Fruit fly (Drosophila melanogaster): ENCODE results near the gene CG7099.

CG7099 gene

dm6 chr2L:13368940-13369339 is 18.4 kb upstream of the CG7099 start, which contains the start of gene CG31855 (continued):
- peak; percentile 3 for TF ChIP-seq emc (GFP tag; optimal IDR thresholded peaks at IDR 0.05)
- peak; percentile 68 for TF ChIP-seq CG8944 (GFP tag; optimal IDR thresholded peaks at IDR 0.05)
- peak; percentile 76 for TF ChIP-seq CG10959 (GFP tag; IDR thresholded peaks at IDR 0.05)
- TF ChIP-seq bigmax (GFP tag; optimal IDR thresholded peaks at IDR 0.05), result no peak
- TF ChIP-seq eve (GFP tag; optimal IDR thresholded peaks at IDR 0.05), result no peak
- TF ChIP-seq tup (GFP tag; optimal IDR thresholded peaks at IDR 0.05), result peak; percentile 67
- TF ChIP-seq ci (GFP tag; IDR thresholded peaks at IDR 0.05), result peak; percentile 84
- TF ChIP-seq CG7928 (GFP tag; optimal IDR thresholded peaks at IDR 0.05), result peak; percentile 44
- TF ChIP-seq Atf6 (GFP tag; IDR thresholded peaks at IDR 0.05), result peak; percentile 89
- TF ChIP-seq CG15011 (GFP tag; optimal IDR thresholded peaks at IDR 0.05), result peak; percentile 46
- peak; percentile 79 for TF ChIP-seq CG7556 (GFP tag; optimal IDR thresholded peaks at IDR 0.05)
- TF ChIP-seq bbx (GFP tag; IDR thresholded peaks at IDR 0.05; ENCODE audit: partially characterized antibody), result no peak
- TF ChIP-seq sob (GFP tag; IDR thresholded peaks at IDR 0.05), result peak; percentile 95
- TF ChIP-seq Mes4 (GFP tag; optimal IDR thresholded peaks at IDR 0.05), result peak; percentile 49
- TF ChIP-seq CG18599 (GFP tag; optimal IDR thresholded peaks at IDR 0.05), result peak; percentile 86
- TF ChIP-seq CG6689 (GFP tag; IDR thresholded peaks at IDR 0.05), result peak; percentile 63
- TF ChIP-seq CG13296 (GFP tag; optimal IDR thresholded peaks at IDR 0.05), result peak; percentile 89
- peak; percentile 71 for TF ChIP-seq Blimp-1 (GFP tag; optimal IDR thresholded peaks at IDR 0.05)
- TF ChIP-seq D19B (GFP tag; optimal IDR thresholded peaks at IDR 0.05), result peak; percentile 54
- TF ChIP-seq z (GFP tag; IDR thresholded peaks at IDR 0.05), result no peak
- peak; percentile 86 for TF ChIP-seq ems (GFP tag; optimal IDR thresholded peaks at IDR 0.05)
- peak; percentile 66 for TF ChIP-seq CG10147 (GFP tag; optimal IDR thresholded peaks at IDR 0.05)
- peak; percentile 80 for TF ChIP-seq ranshi (GFP tag; IDR thresholded peaks at IDR 0.05)
- TF ChIP-seq CG30020 (tag; optimal IDR thresholded peaks at IDR 0.05), result peak; percentile 44
- TF ChIP-seq exex (tag; optimal IDR thresholded peaks at IDR 0.05), result no peak
- peak; percentile 82 for TF ChIP-seq CG12942 (GFP tag; optimal IDR thresholded peaks at IDR 0.05)
- peak; percentile 23 for TF ChIP-seq en (GFP tag; optimal IDR thresholded peaks at IDR 0.05)
- TF ChIP-seq CG13123 (GFP tag; optimal IDR thresholded peaks at IDR 0.05), result peak; percentile 82
- TF ChIP-seq CG2129 (GFP tag; IDR thresholded peaks at IDR 0.05; ENCODE audit: partially characterized antibody), result no peak
- peak; percentile 82 for TF ChIP-seq sisA (GFP tag; IDR thresholded peaks at IDR 0.05)
- peak; percentile 96 for TF ChIP-seq CG10267 (tag; optimal IDR thresholded peaks at IDR 0.05)
- TF ChIP-seq CG9215 (GFP tag; IDR thresholded peaks at IDR 0.05), result peak; percentile 66
- peak; percentile 86 for TF ChIP-seq CG12155 (GFP tag; optimal IDR thresholded peaks at IDR 0.05)
- no peak for TF ChIP-seq Trl (optimal IDR thresholded peaks at IDR 0.05)
- TF ChIP-seq Trl (GFP tag; optimal IDR thresholded peaks at IDR 0.05), result peak; percentile 79
- no peak for TF ChIP-seq CG8359 (GFP tag; optimal IDR thresholded peaks at IDR 0.05; ENCODE audit: borderline replicate concordance)
- peak; percentile 71 for TF ChIP-seq CG14710 (tag; optimal IDR thresholded peaks at IDR 0.05)
- TF ChIP-seq gt (GFP tag; IDR thresholded peaks at IDR 0.05), result no peak
- peak; percentile 91 for TF ChIP-seq NfI (GFP tag; optimal IDR thresholded peaks at IDR 0.05)
- TF ChIP-seq Hmx (GFP tag; optimal IDR thresholded peaks at IDR 0.05), result peak; percentile 78
- no peak for TF ChIP-seq pros (GFP tag; optimal IDR thresholded peaks at IDR 0.05)
- TF ChIP-seq Ravus (GFP tag; IDR thresholded peaks at IDR 0.05), result peak; percentile 9; the same call in 1 of the 2 replicates
- TF ChIP-seq CG4282 (GFP tag; optimal IDR thresholded peaks at IDR 0.05), result peak; percentile 76
- TF ChIP-seq CG4328 (GFP tag; optimal IDR thresholded peaks at IDR 0.05), result peak; percentile 80
- TF ChIP-seq CG1602 (GFP tag; optimal IDR thresholded peaks at IDR 0.05), result peak; percentile 73
- TF ChIP-seq hbn (GFP tag; IDR thresholded peaks at IDR 0.05; ENCODE audit: partially characterized antibody), result no peak
- TF ChIP-seq CG5180 (GFP tag; optimal IDR thresholded peaks at IDR 0.05), result peak; percentile 35
- peak; percentile 86 for TF ChIP-seq CG4424 (GFP tag; optimal IDR thresholded peaks at IDR 0.05)
- no peak for TF ChIP-seq hth (optimal IDR thresholded peaks at IDR 0.05)
- TF ChIP-seq C15 (GFP tag; IDR thresholded peaks at IDR 0.05), result 0 out of 3 replicates have a peak, but pooled peaks have one; percentile 53
- peak; percentile 67 for TF ChIP-seq odd (GFP tag; optimal IDR thresholded peaks at IDR 0.05)
- TF ChIP-seq chm (GFP tag; IDR thresholded peaks at IDR 0.05), result peak; percentile 83

All from whole organism, embryonic.